Worm (Caenorhabditis elegans) whole organism, L4/young adult: Measurements from ENCODE around the gene Y22D7AL.16.

ENCODE experiments used
- W03F9.2 ChIP-seq: fragments of 150-350 bp; optimal IDR thresholded peaks from 2 replicates; lab custom pipeline; 2014; ENCODE audit warnings: missing biosample characterization, missing genetic modification characterization
- dao-5 ChIP-seq: sonication (generic microtip); optimal IDR thresholded peaks from 2 replicates; lab custom pipeline; 2016; ENCODE audit warnings: missing genotype, missing genetic modification characterization, moderate library complexity, missing compliant biosample characterization
- him-1 ChIP-seq: sonication (generic microtip); optimal IDR thresholded peaks from 2 replicates; lab custom pipeline; 2016; ENCODE audit warnings: missing genotype, missing genetic modification reagents, missing genetic modification characterization, missing compliant biosample characterization

Gene Y22D7AL.16

DNA sequence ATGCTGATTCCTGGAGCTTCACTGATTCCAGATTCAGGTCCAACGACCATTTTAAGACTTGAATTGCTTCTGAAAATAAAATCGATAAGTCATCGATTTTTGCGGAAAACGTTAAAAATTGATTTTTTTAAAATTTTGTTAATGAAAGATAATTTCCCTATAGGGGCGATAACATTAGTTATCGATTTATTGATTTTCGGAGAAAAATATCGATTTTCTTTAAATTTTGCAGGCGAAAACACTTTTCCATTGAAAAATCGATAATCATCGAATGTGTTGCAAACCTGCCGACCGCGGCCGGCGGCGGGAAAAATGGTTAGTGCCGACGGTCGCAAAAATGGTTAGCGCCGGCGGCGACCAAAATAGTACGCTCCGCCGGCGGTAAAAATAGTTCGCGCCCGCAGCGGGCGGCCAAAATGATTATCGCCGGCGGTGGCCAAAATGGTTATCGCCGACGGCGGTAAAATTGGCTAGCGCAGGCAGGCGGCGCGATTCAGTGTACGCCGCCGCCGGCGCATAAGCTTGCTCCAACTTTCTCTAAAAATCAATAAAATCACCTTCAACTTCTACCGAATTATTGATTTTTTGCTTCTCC, 51.9 kb downstream of the Y22D7AL.16 start:
- no peak for TF ChIP-seq him-1 (tag; lab: Kevin White, UChicago)
- no peak for TF ChIP-seq dao-5 (tag; lab: Kevin White, UChicago)
- no peak for TF ChIP-seq W03F9.2
